Fruit fly (Drosophila melanogaster): ENCODE data around the gene Prx1.

Prx1 gene

dm6 chr3L:15196711-15197320, 10.8 kb upstream of the Prx1 start:
- TF ChIP-seq CG12768 (GFP tag; optimal IDR thresholded peaks at IDR 0.05): no peak
- TF ChIP-seq bab1 (GFP tag; optimal IDR thresholded peaks at IDR 0.05): no peak
- no peak for TF ChIP-seq Mnt (GFP tag; optimal IDR thresholded peaks at IDR 0.05)
- TF ChIP-seq toe (GFP tag; optimal IDR thresholded peaks at IDR 0.05): no peak
- TF ChIP-seq CG1620 (GFP tag; optimal IDR thresholded peaks at IDR 0.05): no peak

- TF ChIP-seq CG14711 (tag; optimal IDR thresholded peaks at IDR 0.05) (no peak), cnc (optimal IDR thresholded peaks at IDR 0.05) (no peak), CG5204 (GFP tag; optimal IDR thresholded peaks at IDR 0.05) (no peak), Clk (GFP tag; optimal IDR thresholded peaks at IDR 0.05) (no peak)
These were observed 9.7 kb upstream of the Prx1 start for dm6 chr3L:15197978-15198377.

- TF ChIP-seq Mnt (GFP tag; optimal IDR thresholded peaks at IDR 0.05) (no peak), pad (GFP tag; optimal IDR thresholded peaks at IDR 0.05) (no peak), CG11617 (GFP tag; optimal IDR thresholded peaks at IDR 0.05) (no peak), bab1 (GFP tag; optimal IDR thresholded peaks at IDR 0.05) (no peak), cnc (optimal IDR thresholded peaks at IDR 0.05) (no peak), CG1620 (GFP tag; optimal IDR thresholded peaks at IDR 0.05) (no peak)
These were observed 8.2 kb upstream of the Prx1 start for dm6 chr3L:15199216-15200090.

- no peak for TF ChIP-seq kay (GFP tag; ENCODE audit: borderline replicate concordance)
- TF ChIP-seq CG7101 (tag; optimal IDR thresholded peaks at IDR 0.05): no peak
- no peak for TF ChIP-seq Clk (GFP tag; optimal IDR thresholded peaks at IDR 0.05)
- no peak for TF ChIP-seq CG5204 (GFP tag; optimal IDR thresholded peaks at IDR 0.05)
- TF ChIP-seq pad (GFP tag; optimal IDR thresholded peaks at IDR 0.05): no peak
- no peak for TF ChIP-seq ovo (GFP tag; optimal IDR thresholded peaks at IDR 0.05)
- TF ChIP-seq Crg-1 (GFP tag; optimal IDR thresholded peaks at IDR 0.05): no peak
- no peak for TF ChIP-seq CG11617 (GFP tag; optimal IDR thresholded peaks at IDR 0.05)
These were observed 7.2 kb upstream of the Prx1 start for dm6 chr3L:15200280-15200987.

- TF ChIP-seq bab1 (GFP tag; optimal IDR thresholded peaks at IDR 0.05): no peak
- TF ChIP-seq CG11617 (GFP tag; optimal IDR thresholded peaks at IDR 0.05): no peak
- no peak for TF ChIP-seq toe (GFP tag; optimal IDR thresholded peaks at IDR 0.05)
These were observed 6.3 kb upstream of the Prx1 start for dm6 chr3L:15201351-15201750.

- no peak for TF ChIP-seq cnc (optimal IDR thresholded peaks at IDR 0.05)
- no peak for TF ChIP-seq CG11617 (GFP tag; optimal IDR thresholded peaks at IDR 0.05)
- TF ChIP-seq kay (GFP tag; ENCODE audit: borderline replicate concordance): no peak
- no peak for TF ChIP-seq tj (GFP tag; optimal IDR thresholded peaks at IDR 0.05)
- TF ChIP-seq CG12768 (GFP tag; optimal IDR thresholded peaks at IDR 0.05): no peak
- no peak for TF ChIP-seq CG33017 (tag; optimal IDR thresholded peaks at IDR 0.05)
- no peak for TF ChIP-seq ovo (GFP tag; optimal IDR thresholded peaks at IDR 0.05)
- no peak for TF ChIP-seq CG5204 (GFP tag; optimal IDR thresholded peaks at IDR 0.05)
- no peak for TF ChIP-seq bab1 (GFP tag; optimal IDR thresholded peaks at IDR 0.05)
- TF ChIP-seq pad (GFP tag; optimal IDR thresholded peaks at IDR 0.05): no peak
- TF ChIP-seq cic (GFP tag; optimal IDR thresholded peaks at IDR 0.05): no peak
- TF ChIP-seq CG14711 (tag; optimal IDR thresholded peaks at IDR 0.05): no peak
- no peak for TF ChIP-seq toe (GFP tag; optimal IDR thresholded peaks at IDR 0.05)
- no peak for TF ChIP-seq Hr96 (GFP tag; optimal IDR thresholded peaks at IDR 0.05)
- no peak for TF ChIP-seq Mnt (GFP tag; optimal IDR thresholded peaks at IDR 0.05)
- TF ChIP-seq CG1620 (GFP tag; optimal IDR thresholded peaks at IDR 0.05): no peak
- no peak for TF ChIP-seq Clk (GFP tag; optimal IDR thresholded peaks at IDR 0.05)
- no peak for TF ChIP-seq CG7101 (tag; optimal IDR thresholded peaks at IDR 0.05)
- TF ChIP-seq Crg-1 (GFP tag; optimal IDR thresholded peaks at IDR 0.05): no peak
- TF ChIP-seq CG7045 (GFP tag; optimal IDR thresholded peaks at IDR 0.05): no peak
These were observed 4.5 kb upstream of the Prx1 start for dm6 chr3L:15203097-15203496.

dm6 chr3L:15203585-15203984, 4.1 kb upstream of the Prx1 start:
- no peak for TF ChIP-seq tj (GFP tag; optimal IDR thresholded peaks at IDR 0.05)

All from whole organism, adult.